Fruit fly (Drosophila melanogaster) whole organism, embryonic: ENCODE measurements around the gene dmrt11E.

Source experiments
- CG10267 ChIP-seq: fragments of 200-800 bp; sonication (Bioruptor generic); optimal IDR thresholded peaks from 2 replicates; lab custom pipeline; 2018; ENCODE audit warnings: missing biosample characterization, mild to moderate bottlenecking, missing genetic modification characterization, moderate library complexity
- CG10979 ChIP-seq: fragments of 200-800 bp; sonication (Bioruptor generic); optimal IDR thresholded peaks from 2 replicates; lab custom pipeline; 2018; ENCODE audit warnings: missing biosample characterization, mild to moderate bottlenecking, missing genetic modification characterization, moderate library complexity
- CG12219 ChIP-seq: fragments of 200-800 bp; sonication (Bioruptor generic); optimal IDR thresholded peaks from 3 replicates; lab custom pipeline; 2018; ENCODE audit warnings: missing biosample characterization, mild to moderate bottlenecking, missing genetic modification characterization
- CG13296 ChIP-seq: fragments of 200-800 bp; sonication (Bioruptor generic); optimal IDR thresholded peaks from 3 replicates; lab custom pipeline; 2018; ENCODE audit warnings: missing biosample characterization, mild to moderate bottlenecking, missing genetic modification characterization
- CG14441 ChIP-seq: fragments of 200-800 bp; sonication (Bioruptor generic); IDR thresholded peaks from 2 replicates; pipeline ENCODE4 v1.3.6; 2022; ENCODE audit warnings: missing biosample characterization, missing genetic modification characterization
- CG14965 ChIP-seq: fragments of 200-800 bp; sonication (Bioruptor generic); optimal IDR thresholded peaks from 2 replicates; lab custom pipeline; 2016; ENCODE audit warnings: missing biosample characterization, missing genetic modification characterization, borderline replicate concordance
- CG17328 ChIP-seq: fragments of 200-800 bp; sonication (Bioruptor generic); IDR thresholded peaks from 2 replicates; pipeline ENCODE4 v1.3.6; 2022; ENCODE audit warnings: missing biosample characterization, missing genetic modification characterization
- CG17802 ChIP-seq: fragments of 200-800 bp; sonication (Bioruptor generic); optimal IDR thresholded peaks from 2 replicates; lab custom pipeline; 2018; ENCODE audit warnings: missing biosample characterization, mild to moderate bottlenecking, missing genetic modification characterization, moderate library complexity
- CG3163 ChIP-seq: fragments of 200-800 bp; sonication (Bioruptor generic); optimal IDR thresholded peaks from 3 replicates; lab custom pipeline; 2016; ENCODE audit warnings: missing biosample characterization, missing genetic modification characterization
- CG32532 ChIP-seq: fragments of 200-800 bp; sonication (Bioruptor generic); IDR thresholded peaks from 2 replicates; pipeline ENCODE4 v1.3.6; 2022; ENCODE audit warnings: missing biosample characterization, missing genetic modification characterization
- CG3281 ChIP-seq: fragments of 200-800 bp; sonication (Bioruptor generic); optimal IDR thresholded peaks from 3 replicates; lab custom pipeline; 2017; ENCODE audit warnings: missing biosample characterization, mild to moderate bottlenecking, missing genetic modification characterization
- CG33213 ChIP-seq: fragments of 200-800 bp; sonication (Bioruptor generic); optimal IDR thresholded peaks from 3 replicates; lab custom pipeline; 2016; ENCODE audit warnings: missing biosample characterization, missing genetic modification characterization
- CG34422 ChIP-seq: fragments of 200-800 bp; sonication (Bioruptor generic); IDR thresholded peaks from 3 replicates; pipeline ENCODE4 v1.3.6; 2022; ENCODE audit warnings: missing biosample characterization, missing genetic modification characterization
- CG4730 ChIP-seq: fragments of 200-800 bp; sonication (Bioruptor generic); IDR thresholded peaks from 2 replicates; pipeline ENCODE4 v1.3.6; 2022; ENCODE audit warnings: missing biosample characterization, missing genetic modification characterization
- CG7839 ChIP-seq: fragments of 200-800 bp; sonication (Bioruptor generic); optimal IDR thresholded peaks from 3 replicates; lab custom pipeline; 2018; ENCODE audit warnings: missing biosample characterization, mild to moderate bottlenecking, missing genetic modification characterization, moderate library complexity
- CG8478 ChIP-seq: fragments of >200 bp; optimal IDR thresholded peaks from 2 replicates; lab custom pipeline; 2018
- CG9817 ChIP-seq: fragments of 200-800 bp; sonication (Bioruptor generic); optimal IDR thresholded peaks from 2 replicates; lab custom pipeline; 2018; ENCODE audit warnings: missing biosample characterization, mild to moderate bottlenecking, missing genetic modification characterization, moderate library complexity
- Camta ChIP-seq: fragments of 200-800 bp; sonication (Bioruptor generic); optimal IDR thresholded peaks from 2 replicates; lab custom pipeline; 2016; ENCODE audit warnings: missing biosample characterization, missing genetic modification characterization
- CoRest ChIP-seq: fragments of 200-800 bp; sonication (Bioruptor generic); optimal IDR thresholded peaks from 3 replicates; lab custom pipeline; 2018; ENCODE audit warnings: missing biosample characterization, mild to moderate bottlenecking, missing genetic modification characterization, moderate library complexity
- D ChIP-seq, 2 experiments: fragments of 200-800 bp in 1 of 2; fragments of >200 bp in 1 of 2; sonication (Bioruptor generic) in 1 of 2; optimal IDR thresholded peaks; 2 replicates in 1 of 2; 3 replicates in 1 of 2; lab custom pipeline; 2017; ENCODE audit warnings: mild to moderate bottlenecking in 1 of 2, missing biosample characterization in 1 of 2, missing genetic modification characterization in 1 of 2, missing genetic modification reagents in 1 of 2
- Dad ChIP-seq: fragments of 200-800 bp; sonication (Bioruptor generic); optimal IDR thresholded peaks from 3 replicates; lab custom pipeline; 2016; ENCODE audit warnings: missing biosample characterization, missing genetic modification characterization
- Doc2 ChIP-seq: fragments of 200-800 bp; sonication (Bioruptor generic); IDR thresholded peaks from 2 replicates; pipeline ENCODE4 v1.3.6; 2022; ENCODE audit warnings: missing biosample characterization, missing genetic modification characterization
- Dp ChIP-seq: fragments of 200-800 bp; sonication (Bioruptor generic); optimal IDR thresholded peaks from 2 replicates; lab custom pipeline; 2018; ENCODE audit warnings: missing biosample characterization, mild to moderate bottlenecking, missing genetic modification characterization, moderate library complexity
- E2f2 ChIP-seq: fragments of 200-800 bp; sonication (Bioruptor generic); IDR thresholded peaks from 2 replicates; pipeline ENCODE4 v1.3.6; 2022; ENCODE audit warnings: missing biosample characterization, missing genetic modification characterization
- GATAe ChIP-seq: fragments of 200-800 bp; sonication (Bioruptor generic); conservative IDR thresholded peaks from 2 replicates; pipeline ENCODE4 v1.3.6; 2022; ENCODE audit warnings: missing biosample characterization, missing genetic modification characterization
- Gug ChIP-seq: fragments of 200-800 bp; sonication (Bioruptor generic); IDR thresholded peaks from 4 replicates; pipeline ENCODE4 v1.3.6; 2022; ENCODE audit warnings: missing biosample characterization, missing genetic modification characterization
- Mrtf ChIP-seq: fragments of 200-800 bp; sonication (Bioruptor generic); IDR thresholded peaks from 3 replicates; pipeline ENCODE4 v1.3.6; 2022; ENCODE audit warnings: missing biosample characterization, missing genetic modification characterization
- NC2α ChIP-seq: fragments of 200-800 bp; sonication (Bioruptor generic); optimal IDR thresholded peaks from 2 replicates; lab custom pipeline; 2016; ENCODE audit warnings: missing biosample characterization, missing genetic modification characterization
- Pdp1 ChIP-seq, 2 experiments: fragments of 200-800 bp; sonication (Bioruptor generic); optimal IDR thresholded peaks; 3 replicates each; lab custom pipeline; 2016; ENCODE audit warnings: missing biosample characterization in 2 of 2, missing genetic modification characterization in 2 of 2, mild to moderate bottlenecking in 1 of 2, moderate library complexity in 1 of 2
- Scr ChIP-seq: fragments of 200-800 bp; sonication (Bioruptor generic); IDR thresholded peaks from 2 replicates; pipeline ENCODE4 v1.3.6; 2022; ENCODE audit warnings: missing biosample characterization, missing genetic modification characterization; ENCODE audit not compliant: partially characterized antibody
- Spps ChIP-seq: fragments of 200-800 bp; sonication (Bioruptor generic); optimal IDR thresholded peaks from 2 replicates; lab custom pipeline; 2018; ENCODE audit warnings: missing biosample characterization, mild to moderate bottlenecking, missing genetic modification characterization
- Xrp1 ChIP-seq: fragments of 200-800 bp; sonication (Bioruptor generic); IDR thresholded peaks from 2 replicates; pipeline ENCODE4 v1.3.6; 2022; ENCODE audit warnings: missing biosample characterization, missing genetic modification characterization
- ac ChIP-seq: fragments of 200-800 bp; sonication (Bioruptor generic); optimal IDR thresholded peaks from 3 replicates; lab custom pipeline; 2017; ENCODE audit warnings: missing biosample characterization, mild to moderate bottlenecking, missing genetic modification characterization
- ara ChIP-seq: fragments of 200-800 bp; sonication (Bioruptor generic); IDR thresholded peaks from 2 replicates; pipeline ENCODE4 v1.3.6; 2022; ENCODE audit warnings: missing biosample characterization, missing genetic modification characterization
- dan ChIP-seq: fragments of 200-800 bp; sonication (Bioruptor generic); IDR thresholded peaks from 2 replicates; pipeline ENCODE4 v1.3.6; 2022; ENCODE audit warnings: missing biosample characterization, missing genetic modification characterization
- disco-r ChIP-seq: fragments of 200-800 bp; sonication (Bioruptor generic); optimal IDR thresholded peaks from 2 replicates; lab custom pipeline; 2016; ENCODE audit warnings: missing biosample characterization, missing genetic modification characterization
- dm ChIP-seq: fragments of 200-800 bp; sonication (Bioruptor generic); optimal IDR thresholded peaks from 3 replicates; lab custom pipeline; 2016; ENCODE audit warnings: missing biosample characterization, missing genetic modification characterization
- dmrt99B ChIP-seq: fragments of 200-800 bp; sonication (Bioruptor generic); optimal IDR thresholded peaks from 2 replicates; lab custom pipeline; 2018; ENCODE audit warnings: missing biosample characterization, mild to moderate bottlenecking, missing genetic modification characterization, moderate library complexity
- exex ChIP-seq: fragments of 200-800 bp; sonication (Bioruptor generic); optimal IDR thresholded peaks from 4 replicates; lab custom pipeline; 2018; ENCODE audit warnings: missing biosample characterization, mild to moderate bottlenecking, missing genetic modification characterization, moderate library complexity
- fru ChIP-seq: fragments of >200 bp; optimal IDR thresholded peaks from 2 replicates; lab custom pipeline; 2017
- grn ChIP-seq: fragments of 200-800 bp; sonication (Bioruptor generic); optimal IDR thresholded peaks from 3 replicates; lab custom pipeline; 2017; ENCODE audit warnings: missing biosample characterization, missing genetic modification characterization
- inv ChIP-seq: fragments of 200-800 bp; sonication (Bioruptor generic); IDR thresholded peaks from 2 replicates; pipeline ENCODE4 v1.3.6; 2022; ENCODE audit warnings: missing biosample characterization, missing genetic modification characterization; ENCODE audit not compliant: partially characterized antibody
- odd ChIP-seq: fragments of 200-800 bp; sonication (Bioruptor generic); optimal IDR thresholded peaks from 2 replicates; lab custom pipeline; 2017; ENCODE audit warnings: missing biosample characterization, mild to moderate bottlenecking, missing genetic modification characterization
- p53 ChIP-seq: fragments of 200-800 bp; sonication (Bioruptor generic); optimal IDR thresholded peaks from 2 replicates; lab custom pipeline; 2016; ENCODE audit warnings: missing biosample characterization, missing genetic modification characterization
- pb ChIP-seq: fragments of 200-800 bp; sonication (Bioruptor generic); optimal IDR thresholded peaks from 3 replicates; lab custom pipeline; 2016; ENCODE audit warnings: missing biosample characterization, missing genetic modification characterization
- schlank ChIP-seq: fragments of 200-800 bp; sonication (Bioruptor generic); optimal IDR thresholded peaks from 2 replicates; lab custom pipeline; 2018; ENCODE audit warnings: missing biosample characterization, mild to moderate bottlenecking, missing genetic modification characterization
- shn ChIP-seq: fragments of 200-800 bp; sonication (Bioruptor generic); optimal IDR thresholded peaks from 3 replicates; lab custom pipeline; 2016; ENCODE audit warnings: missing biosample characterization, missing genetic modification characterization
- so ChIP-seq: fragments of 200-800 bp; sonication (Bioruptor generic); IDR thresholded peaks from 3 replicates; pipeline ENCODE4 v1.3.6; 2022; ENCODE audit warnings: missing biosample characterization, missing genetic modification characterization
- sqz ChIP-seq: fragments of 200-800 bp; sonication (Bioruptor generic); optimal IDR thresholded peaks from 3 replicates; lab custom pipeline; 2018; ENCODE audit warnings: missing biosample characterization, mild to moderate bottlenecking, missing genetic modification characterization

The dmrt11E gene

DNA sequence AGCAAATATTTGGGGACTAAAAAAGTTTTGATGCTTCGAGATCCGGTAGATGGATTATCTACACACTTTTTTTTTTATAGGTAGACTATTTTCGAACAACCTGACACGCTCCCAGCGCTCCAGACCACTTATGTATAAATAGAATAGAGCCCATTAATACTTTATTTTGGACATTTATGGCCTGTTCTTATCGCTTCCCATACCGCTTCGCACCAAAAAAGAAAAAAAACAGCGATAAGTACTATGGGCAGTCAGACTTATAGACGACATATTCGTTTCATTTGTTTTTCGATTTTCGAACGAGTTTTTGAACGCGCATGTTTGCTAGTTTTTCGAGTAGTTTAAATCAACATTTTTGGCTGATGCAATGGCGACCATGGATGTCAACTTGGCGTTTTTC is 29.6 kb downstream of the dmrt11E start (continued):
- TF ChIP-seq Pdp1 (GFP tag; optimal IDR thresholded peaks at IDR 0.05; lab: Kevin White, UChicago), result peak in 1 of 2 experiments; percentile 33

DNA sequence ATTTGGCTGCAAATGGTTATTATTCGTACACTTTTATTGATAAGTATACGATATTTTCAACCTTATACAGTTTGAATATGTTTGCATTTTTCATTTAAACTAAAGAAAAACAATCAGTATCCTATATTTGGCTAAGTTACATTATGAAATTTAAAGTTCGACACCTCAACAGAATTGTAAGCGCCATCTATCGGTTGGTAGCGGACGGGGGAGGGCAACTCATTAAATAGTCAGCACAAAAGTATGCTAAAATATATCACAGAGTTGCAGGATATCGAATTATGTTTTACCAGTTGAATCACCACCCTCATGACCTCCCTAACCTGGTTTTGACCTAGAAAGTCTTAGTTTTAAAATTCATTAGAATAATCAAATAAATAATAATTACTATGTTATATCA is 33.3 kb downstream of the dmrt11E start:
- no peak for TF ChIP-seq exex (tag; lab: Kevin White, UChicago)
- TF ChIP-seq CG13296 (GFP tag; lab: Kevin White, UChicago), result no peak
- TF ChIP-seq CG7839, result peak; percentile 24
- TF ChIP-seq Gug, result no peak
- no peak for TF ChIP-seq CG8478 (lab: Kevin White, UChicago)
- no peak for TF ChIP-seq CG3163 (GFP tag; lab: Kevin White, UChicago)
- no peak for TF ChIP-seq Scr (GFP tag; lab: Robert Waterston, UW)
- TF ChIP-seq dmrt99B (tag; lab: Kevin White, UChicago), result no peak
- TF ChIP-seq ara, result no peak
- TF ChIP-seq Xrp1 (GFP tag; lab: Robert Waterston, UW), result peak; percentile 15; the same call in 1 of the 2 replicates
- TF ChIP-seq CG32532 (GFP tag; lab: Robert Waterston, UW), result peak; percentile 20; the same call in 1 of the 2 replicates
- peak; percentile 2 for TF ChIP-seq CG10267 (tag; lab: Kevin White, UChicago)
- TF ChIP-seq shn (GFP tag; lab: Kevin White, UChicago), result no peak
- TF ChIP-seq E2f2 (GFP tag; lab: Robert Waterston, UW), result no peak
- TF ChIP-seq NC2α, result no peak
- no peak for TF ChIP-seq disco-r (GFP tag; lab: Kevin White, UChicago)
- TF ChIP-seq odd (GFP tag; lab: Kevin White, UChicago), result peak; percentile 4
- TF ChIP-seq Spps (tag; lab: Kevin White, UChicago), result no peak
- TF ChIP-seq inv, result no peak
- peak; percentile 97 for TF ChIP-seq CG14965 (GFP tag; lab: Kevin White, UChicago)
- no peak for TF ChIP-seq CG14441
- TF ChIP-seq Dad, result no peak
- no peak for TF ChIP-seq grn (GFP tag; lab: Kevin White, UChicago)
- TF ChIP-seq Dp (GFP tag; lab: Kevin White, UChicago), result no peak
- TF ChIP-seq schlank, result no peak
- no peak for TF ChIP-seq GATAe
- no peak for TF ChIP-seq CG4730
- TF ChIP-seq ac (GFP tag; lab: Kevin White, UChicago), result no peak
- TF ChIP-seq CG9817 (tag; lab: Kevin White, UChicago), result no peak
- TF ChIP-seq CG3281 (GFP tag; lab: Kevin White, UChicago), result no peak
- no peak for TF ChIP-seq pb (GFP tag; lab: Kevin White, UChicago)
- no peak for TF ChIP-seq Doc2 (GFP tag; lab: Robert Waterston, UW)
- peak; percentile 30; the same call in 1 of the 2 replicates for TF ChIP-seq CG17328 (GFP tag; lab: Robert Waterston, UW)
- TF ChIP-seq p53, result no peak
- TF ChIP-seq CG17802 (tag; lab: Kevin White, UChicago), result no peak
- no peak for TF ChIP-seq so
- TF ChIP-seq CG10979 (tag; lab: Kevin White, UChicago), result peak; percentile 2
- TF ChIP-seq D (optimal IDR thresholded peaks at IDR 0.05; lab: Kevin White, UChicago), result no peak
- TF ChIP-seq D (GFP tag; optimal IDR thresholded peaks at IDR 0.05; lab: Kevin White, UChicago), result no peak
- no peak for TF ChIP-seq CoRest (tag; lab: Kevin White, UChicago)
- no peak for TF ChIP-seq CG12219
- TF ChIP-seq sqz (GFP tag; lab: Kevin White, UChicago), result no peak
- TF ChIP-seq dm (GFP tag; lab: Kevin White, UChicago), result no peak
- TF ChIP-seq dan (GFP tag; lab: Robert Waterston, UW), result no peak
- TF ChIP-seq fru, result no peak
- no peak for TF ChIP-seq Mrtf (GFP tag; lab: Robert Waterston, UW)
- TF ChIP-seq CG33213 (GFP tag; lab: Kevin White, UChicago), result no peak
- TF ChIP-seq CG34422 (GFP tag; lab: Robert Waterston, UW), result no peak
- no peak for TF ChIP-seq Camta (GFP tag; lab: Kevin White, UChicago)
